Worm (Caenorhabditis elegans) whole organism, young adult: ENCODE measurements around the gene col-68.

Experiments used
- egl-18 ChIP-seq: fragments of 200-800 bp; sonication (Bioruptor generic); IDR thresholded peaks from 2 replicates; pipeline ENCODE4 v1.3.6; 2022; ENCODE audit warnings: missing genetic modification reagents, missing genetic modification characterization, missing compliant biosample characterization
- ets-4 ChIP-seq: fragments of 200-800 bp; sonication (Bioruptor generic); optimal IDR thresholded peaks from 2 replicates; lab custom pipeline; 2018; ENCODE audit warnings: mild to moderate bottlenecking, missing genetic modification characterization, missing compliant biosample characterization
- him-1 ChIP-seq: sonication (generic microtip); optimal IDR thresholded peaks from 2 replicates; lab custom pipeline; 2016; ENCODE audit warnings: missing genotype, missing genetic modification reagents, missing genetic modification characterization, missing compliant biosample characterization
- hmg-1.2 ChIP-seq: fragments of 200-800 bp; sonication (Bioruptor generic); IDR thresholded peaks from 2 replicates; pipeline ENCODE4 v1.3.6; 2022; ENCODE audit warnings: missing genetic modification reagents, missing genetic modification characterization, missing compliant biosample characterization
- lir-1 ChIP-seq: fragments of 200-800 bp; sonication (Bioruptor generic); conservative IDR thresholded peaks from 2 replicates; pipeline ENCODE4 v1.3.6; 2022; ENCODE audit warnings: missing genetic modification reagents, missing genetic modification characterization, missing compliant biosample characterization
- mcd-1 ChIP-seq: fragments of 200-800 bp; sonication (Bioruptor generic); IDR thresholded peaks from 2 replicates; pipeline ENCODE4 v1.3.6; 2022; ENCODE audit warnings: missing genetic modification reagents, missing genetic modification characterization, missing compliant biosample characterization
- mel-28 ChIP-seq: sonication (generic microtip); optimal IDR thresholded peaks from 2 replicates; lab custom pipeline; 2016; ENCODE audit warnings: borderline replicate concordance, mild to moderate bottlenecking, missing genetic modification characterization, missing compliant biosample characterization
- pha-4 ChIP-seq: fragments of 150-350 bp; sonication (generic microtip); optimal IDR thresholded peaks from 2 replicates; lab custom pipeline; 2014; ENCODE audit warnings: missing biosample characterization, missing genetic modification reagents, missing genetic modification characterization

DNA sequence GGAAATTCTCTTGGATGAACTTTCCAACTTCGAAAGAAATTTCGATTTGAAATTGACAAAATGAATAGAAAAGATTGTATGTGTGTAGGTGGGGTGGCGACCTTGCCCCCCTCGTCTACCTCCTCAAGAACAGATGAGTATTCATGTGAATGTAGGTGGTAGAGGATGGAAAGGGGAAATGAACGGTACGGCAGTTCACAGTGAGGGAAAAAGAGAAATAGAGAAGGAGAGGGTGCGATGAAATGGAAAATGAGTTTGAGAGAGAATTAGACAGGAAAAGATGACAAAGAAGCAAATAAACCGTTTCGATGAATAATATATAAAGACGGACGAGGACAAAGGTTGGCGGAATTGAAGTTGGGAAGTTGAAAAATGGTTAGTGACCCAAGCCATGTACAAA is 17.7 kb downstream of the col-68 start:
- TF ChIP-seq hmg-1.2 (GFP tag; lab: Robert Waterston, UW): peak; percentile 33; the same call in 1 of the 2 replicates
- no peak for TF ChIP-seq pha-4
- TF ChIP-seq ets-4 (GFP tag; lab: Kevin White, UChicago): no peak
- TF ChIP-seq lir-1 (GFP tag; lab: Robert Waterston, UW): no peak
- TF ChIP-seq mcd-1: no peak
- no peak for TF ChIP-seq him-1 (tag; lab: Kevin White, UChicago)
- TF ChIP-seq egl-18 (GFP tag; lab: Robert Waterston, UW): no peak
- TF ChIP-seq mel-28: no peak
